Worm (Caenorhabditis elegans) whole organism, late embryonic: ENCODE results near the gene let-2.

Source experiments
- C08G9.2 ChIP-seq: sonication (generic microtip); optimal IDR thresholded peaks from 2 replicates; lab custom pipeline; 2016; ENCODE audit warnings: mild to moderate bottlenecking, missing genetic modification characterization, moderate library complexity, missing compliant biosample characterization
- C38D4.7 ChIP-seq: fragments of 200-800 bp; sonication (Bioruptor generic); optimal IDR thresholded peaks from 2 replicates; lab custom pipeline; 2018; ENCODE audit warnings: mild to moderate bottlenecking, missing genetic modification characterization, moderate library complexity, missing compliant biosample characterization
- F13H6.1 ChIP-seq: sonication (generic microtip); optimal IDR thresholded peaks from 2 replicates; lab custom pipeline; 2016; ENCODE audit warnings: missing genetic modification characterization, missing compliant biosample characterization
- K09A11.1 ChIP-seq: sonication (generic microtip); optimal IDR thresholded peaks from 2 replicates; lab custom pipeline; 2017; ENCODE audit warnings: antibody characterized with exemption, mild to moderate bottlenecking, missing genetic modification characterization, missing compliant biosample characterization; ENCODE audit not compliant: insufficient read depth
- T23F11.4 ChIP-seq: fragments of 200-800 bp; sonication (Bioruptor generic); optimal IDR thresholded peaks from 2 replicates; lab custom pipeline; 2018; ENCODE audit warnings: mild to moderate bottlenecking, missing genetic modification characterization, missing compliant biosample characterization
- Y22D7AL.16 ChIP-seq: sonication (generic microtip); optimal IDR thresholded peaks from 2 replicates; lab custom pipeline; 2016; ENCODE audit warnings: missing genetic modification characterization, missing compliant biosample characterization
- ahr-1 ChIP-seq: sonication (generic microtip); optimal IDR thresholded peaks from 2 replicates; lab custom pipeline; 2016; ENCODE audit warnings: missing genetic modification characterization, missing compliant biosample characterization
- ceh-14 ChIP-seq: sonication (generic microtip); optimal IDR thresholded peaks from 2 replicates; lab custom pipeline; 2016; ENCODE audit warnings: missing genotype, missing genetic modification characterization, missing compliant biosample characterization
- ceh-18 ChIP-seq: sonication (generic microtip); optimal IDR thresholded peaks from 2 replicates; lab custom pipeline; 2016; ENCODE audit warnings: missing genetic modification characterization, missing compliant biosample characterization
- ceh-24 ChIP-seq: sonication (generic microtip); optimal IDR thresholded peaks from 2 replicates; lab custom pipeline; 2016; ENCODE audit warnings: mild to moderate bottlenecking, missing genetic modification characterization, missing compliant biosample characterization
- ceh-30 ChIP-seq: fragments of 150-350 bp; optimal IDR thresholded peaks from 2 replicates; lab custom pipeline; 2014; ENCODE audit warnings: missing biosample characterization, missing genetic modification characterization
- ceh-34 ChIP-seq: sonication (generic microtip); optimal IDR thresholded peaks from 2 replicates; lab custom pipeline; 2016; ENCODE audit warnings: mild to moderate bottlenecking, missing genetic modification characterization, missing compliant biosample characterization
- ceh-45 ChIP-seq: fragments of 200-800 bp; sonication (Bioruptor generic); IDR thresholded peaks from 2 replicates; pipeline ENCODE4 v1.3.6; 2022; ENCODE audit warnings: missing genetic modification reagents, missing genetic modification characterization, missing compliant biosample characterization
- ceh-48 ChIP-seq: sonication (generic microtip); optimal IDR thresholded peaks from 2 replicates; lab custom pipeline; 2016; ENCODE audit warnings: missing genetic modification characterization, inconsistent platforms, missing compliant biosample characterization
- ceh-9 ChIP-seq: sonication (generic microtip); optimal IDR thresholded peaks from 2 replicates; lab custom pipeline; 2016; ENCODE audit warnings: mild to moderate bottlenecking, missing genetic modification characterization, inconsistent platforms, missing compliant biosample characterization
- che-1 ChIP-seq: sonication (generic microtip); optimal IDR thresholded peaks from 2 replicates; lab custom pipeline; 2016; ENCODE audit warnings: mild to moderate bottlenecking, missing genetic modification characterization, missing compliant biosample characterization
- dmd-4 ChIP-seq: sonication (generic microtip); optimal IDR thresholded peaks from 2 replicates; lab custom pipeline; 2016; ENCODE audit warnings: borderline replicate concordance, missing genetic modification characterization, missing compliant biosample characterization
- elt-2 ChIP-seq: sonication (generic microtip); optimal IDR thresholded peaks from 2 replicates; lab custom pipeline; 2016; ENCODE audit warnings: missing genetic modification reagents, missing genetic modification characterization, missing compliant biosample characterization
- elt-4 ChIP-seq: sonication (generic microtip); optimal IDR thresholded peaks from 2 replicates; lab custom pipeline; 2016; ENCODE audit warnings: missing genetic modification characterization, missing compliant biosample characterization
- fax-1 ChIP-seq: sonication (generic microtip); optimal IDR thresholded peaks from 2 replicates; lab custom pipeline; 2016; ENCODE audit warnings: missing genotype, missing genetic modification characterization, missing compliant biosample characterization
- fkh-10 ChIP-seq: fragments of 150-350 bp; optimal IDR thresholded peaks from 2 replicates; lab custom pipeline; 2014; ENCODE audit warnings: missing biosample characterization, missing genetic modification reagents, missing genetic modification characterization
- hlh-13 ChIP-seq: fragments of 200-800 bp; sonication (Bioruptor generic); optimal IDR thresholded peaks from 2 replicates; lab custom pipeline; 2018; ENCODE audit warnings: mild to moderate bottlenecking, missing genetic modification characterization, missing compliant biosample characterization
- hlh-6 ChIP-seq: sonication (generic microtip); optimal IDR thresholded peaks from 2 replicates; lab custom pipeline; 2016; ENCODE audit warnings: missing genotype, missing genetic modification characterization, missing compliant biosample characterization
- hlh-8 ChIP-seq: sonication (generic microtip); optimal IDR thresholded peaks from 2 replicates; lab custom pipeline; 2016; ENCODE audit warnings: missing genotype, missing genetic modification characterization, missing compliant biosample characterization
- lin-11 ChIP-seq: fragments of 200-800 bp; sonication (Bioruptor generic); optimal IDR thresholded peaks from 2 replicates; lab custom pipeline; 2018; ENCODE audit warnings: mild to moderate bottlenecking, missing genetic modification characterization, missing compliant biosample characterization
- madf-2 ChIP-seq: sonication (generic microtip); optimal IDR thresholded peaks from 2 replicates; lab custom pipeline; 2017; ENCODE audit warnings: missing genetic modification characterization, missing compliant biosample characterization
- nfya-1 ChIP-seq: sonication (generic microtip); optimal IDR thresholded peaks from 2 replicates; lab custom pipeline; 2017; ENCODE audit warnings: missing genetic modification characterization, mild to moderate bottlenecking, missing compliant biosample characterization, antibody characterized with exemption, moderate library complexity
- nhr-232 ChIP-seq: sonication (generic microtip); optimal IDR thresholded peaks from 2 replicates; lab custom pipeline; 2016; ENCODE audit warnings: missing genetic modification characterization, missing compliant biosample characterization
- npax-4 ChIP-seq: sonication (generic microtip); optimal IDR thresholded peaks from 2 replicates; lab custom pipeline; 2016; ENCODE audit warnings: missing genetic modification characterization, missing compliant biosample characterization
- pag-3 ChIP-seq: sonication (generic microtip); optimal IDR thresholded peaks from 2 replicates; lab custom pipeline; 2016; ENCODE audit warnings: missing compliant biosample characterization, missing genetic modification characterization, borderline replicate concordance
- pat-9 ChIP-seq: fragments of 200-800 bp; sonication (Bioruptor generic); optimal IDR thresholded peaks from 2 replicates; lab custom pipeline; 2018; ENCODE audit warnings: mild to moderate bottlenecking, missing genetic modification characterization, moderate library complexity, missing compliant biosample characterization
- rnt-1 ChIP-seq: sonication (generic microtip); optimal IDR thresholded peaks from 2 replicates; lab custom pipeline; 2016; ENCODE audit warnings: missing genetic modification characterization, missing compliant biosample characterization
- sox-2 ChIP-seq: fragments of 200-800 bp; sonication (Bioruptor generic); IDR thresholded peaks from 2 replicates; pipeline ENCODE4 v1.3.6; 2022; ENCODE audit warnings: missing genetic modification reagents, missing genetic modification characterization, missing compliant biosample characterization
- sox-4 ChIP-seq: sonication (generic microtip); optimal IDR thresholded peaks from 2 replicates; lab custom pipeline; 2017; ENCODE audit warnings: mild to moderate bottlenecking, missing genetic modification characterization, inconsistent platforms, missing compliant biosample characterization
- syd-9 ChIP-seq: sonication (generic microtip); optimal IDR thresholded peaks from 2 replicates; lab custom pipeline; 2016; ENCODE audit warnings: mild to moderate bottlenecking, missing genetic modification characterization, moderate library complexity, missing compliant biosample characterization
- tbx-2 ChIP-seq: sonication (generic microtip); optimal IDR thresholded peaks from 2 replicates; lab custom pipeline; 2016; ENCODE audit warnings: missing genetic modification characterization, missing compliant biosample characterization
- unc-3 ChIP-seq, 2 experiments: fragments of 200-800 bp in 1 of 2; sonication (Bioruptor generic) in 1 of 2; sonication (generic microtip) in 1 of 2; conservative IDR thresholded peaks in 1 of 2; optimal IDR thresholded peaks in 1 of 2; 2 replicates each; pipeline versions ENCODE4 v1.3.6 to Lab custom; 2016 to 2022; ENCODE audit warnings: missing compliant biosample characterization in 2 of 2, missing genetic modification characterization in 2 of 2, missing genetic modification reagents in 1 of 2
- unc-55 ChIP-seq: sonication (generic microtip); optimal IDR thresholded peaks from 2 replicates; lab custom pipeline; 2017; ENCODE audit warnings: missing biosample characterization, missing genetic modification reagents, missing genetic modification characterization
- unc-86 ChIP-seq: sonication (generic microtip); optimal IDR thresholded peaks from 2 replicates; lab custom pipeline; 2016; ENCODE audit warnings: missing genetic modification characterization, missing compliant biosample characterization
- zip-5 ChIP-seq: sonication (generic microtip); optimal IDR thresholded peaks from 2 replicates; lab custom pipeline; 2016; ENCODE audit warnings: missing genetic modification characterization, missing compliant biosample characterization

The let-2 gene

ce11 chrX:16392107-16392506, 3.0 kb upstream of the let-2 start:
- TF ChIP-seq nhr-232 (tag; lab: Kevin White, UChicago) (no peak), C08G9.2 (tag; lab: Kevin White, UChicago) (peak; percentile 12), ceh-45 (GFP tag; lab: Robert Waterston, UW) (no peak), zip-5 (no peak), madf-2 (tag; lab: Kevin White, UChicago) (no peak), fax-1 (tag; lab: Kevin White, UChicago) (no peak), dmd-4 (no peak), lin-11 (no peak), sox-4 (tag; lab: Kevin White, UChicago) (no peak), ceh-24 (tag; lab: Kevin White, UChicago) (no peak), unc-86 (tag; lab: Kevin White, UChicago) (no peak), tbx-2 (tag; lab: Kevin White, UChicago) (peak; percentile 32), sox-2 (no peak), hlh-6 (tag; lab: Kevin White, UChicago) (no peak), che-1 (no peak), unc-55 (GFP tag; lab: Kevin White, UChicago) (peak; percentile 89), syd-9 (tag; lab: Kevin White, UChicago) (peak; percentile 58), ceh-34 (tag; lab: Kevin White, UChicago) (peak; percentile 46), pat-9 (peak; percentile 55), ahr-1 (no peak), hlh-13 (GFP tag; lab: Kevin White, UChicago) (no peak), C38D4.7 (GFP tag; lab: Kevin White, UChicago) (no peak), ceh-30 (tag; lab: Kevin White, UChicago) (no peak), K09A11.1 (tag; lab: Kevin White, UChicago) (no peak), elt-4 (tag; lab: Kevin White, UChicago) (no peak), ceh-9 (no peak), pag-3 (tag; lab: Kevin White, UChicago) (no peak), nfya-1 (tag; lab: Kevin White, UChicago) (peak; percentile 72), elt-2 (tag; lab: Kevin White, UChicago) (no peak), rnt-1 (peak; percentile 89), ceh-18 (tag; lab: Kevin White, UChicago) (peak; percentile 88)

DNA sequence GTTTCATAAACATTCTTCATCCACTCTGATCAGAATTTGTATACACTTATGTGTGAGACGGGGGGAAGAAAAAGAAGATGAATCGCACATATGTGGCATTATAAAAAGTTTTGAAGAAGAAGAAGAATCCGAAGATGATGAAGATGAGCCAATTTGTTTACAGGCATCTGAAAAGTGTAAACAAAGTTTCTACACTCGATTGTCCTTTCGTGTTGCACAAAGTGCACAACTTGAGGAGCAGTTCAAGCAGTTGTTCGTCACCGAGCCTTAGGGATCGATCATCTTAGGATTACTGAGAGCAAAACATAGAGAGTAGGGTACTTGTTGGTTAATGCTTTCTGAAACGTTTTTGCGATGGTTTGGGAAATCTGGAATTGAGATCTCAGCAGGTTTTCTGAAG, 2.0 kb upstream of the let-2 start:
- TF ChIP-seq pat-9, result no peak
- TF ChIP-seq ceh-45 (GFP tag; lab: Robert Waterston, UW), result no peak
- TF ChIP-seq ceh-14 (tag; lab: Kevin White, UChicago), result no peak
- TF ChIP-seq T23F11.4 (GFP tag; lab: Kevin White, UChicago), result no peak
- TF ChIP-seq F13H6.1 (tag; lab: Kevin White, UChicago), result no peak
- TF ChIP-seq che-1, result no peak
- no peak for TF ChIP-seq fax-1 (tag; lab: Kevin White, UChicago)
- TF ChIP-seq unc-55 (GFP tag; lab: Kevin White, UChicago), result no peak
- no peak for TF ChIP-seq npax-4 (tag; lab: Kevin White, UChicago)
- no peak for TF ChIP-seq hlh-6 (tag; lab: Kevin White, UChicago)
- no peak for TF ChIP-seq hlh-8
- TF ChIP-seq ceh-48, result no peak
- no peak for TF ChIP-seq madf-2 (tag; lab: Kevin White, UChicago)
- no peak for TF ChIP-seq fkh-10
- no peak for TF ChIP-seq unc-3 (GFP tag; conservative IDR thresholded peaks at IDR 0.05; lab: Robert Waterston, UW)
- no peak for TF ChIP-seq unc-3 (tag; optimal IDR thresholded peaks at IDR 0.05; lab: Kevin White, UChicago)
- TF ChIP-seq Y22D7AL.16 (tag; lab: Kevin White, UChicago), result no peak
